Worm (Caenorhabditis elegans) whole organism, young adult: ENCODE measurements around the gene K03A11.4.
A peak's percentile ranks its signal among the peaks of the same experiment; 100 is the strongest.

Experiments
- B0019.2 ChIP-seq: fragments of 200-800 bp; sonication (Bioruptor generic); conservative IDR thresholded peaks from 2 replicates; pipeline ENCODE4 v1.3.6; 2022; ENCODE audit warnings: missing genetic modification reagents, missing genetic modification characterization, missing compliant biosample characterization
- C06A6.2 ChIP-seq: fragments of 200-800 bp; sonication (Bioruptor generic); conservative IDR thresholded peaks from 2 replicates; pipeline ENCODE4 v1.3.6; 2022; ENCODE audit warnings: missing genetic modification characterization, missing compliant biosample characterization
- F10E7.11 ChIP-seq: sonication (generic microtip); optimal IDR thresholded peaks from 2 replicates; lab custom pipeline; 2017; ENCODE audit warnings: mild to moderate bottlenecking, missing genetic modification characterization, moderate library complexity, missing compliant biosample characterization
- F23B12.7 ChIP-seq: sonication (generic microtip); optimal IDR thresholded peaks from 2 replicates; lab custom pipeline; 2017; ENCODE audit warnings: missing genetic modification characterization, mild to moderate bottlenecking, missing compliant biosample characterization, antibody characterized with exemption, moderate library complexity; ENCODE audit not compliant: insufficient read depth
- F33H1.4 ChIP-seq: fragments of 200-800 bp; sonication (Bioruptor generic); IDR thresholded peaks from 2 replicates; pipeline ENCODE4 v1.3.6; 2022; ENCODE audit warnings: missing genetic modification reagents, missing genetic modification characterization, missing compliant biosample characterization
- F52B5.7 ChIP-seq: sonication (generic microtip); optimal IDR thresholded peaks from 2 replicates; lab custom pipeline; 2016; ENCODE audit warnings: mild to moderate bottlenecking, missing genetic modification characterization, missing compliant biosample characterization
- F55B11.4 ChIP-seq: sonication (generic microtip); optimal IDR thresholded peaks from 2 replicates; lab custom pipeline; 2016; ENCODE audit warnings: missing compliant biosample characterization, missing genetic modification characterization, borderline replicate concordance; ENCODE audit not compliant: insufficient read depth
- F57A8.1 ChIP-seq: fragments of 200-800 bp; sonication (Bioruptor generic); optimal IDR thresholded peaks from 2 replicates; lab custom pipeline; 2018; ENCODE audit warnings: mild to moderate bottlenecking, missing genetic modification characterization, moderate library complexity, missing compliant biosample characterization
- K11D2.4 ChIP-seq: fragments of 200-800 bp; sonication (Bioruptor generic); IDR thresholded peaks from 2 replicates; pipeline ENCODE4 v1.3.6; 2022; ENCODE audit warnings: missing genetic modification reagents, missing genetic modification characterization, missing compliant biosample characterization
- Y53F4B.3 ChIP-seq: fragments of 200-800 bp; sonication (Bioruptor generic); IDR thresholded peaks from 2 replicates; pipeline ENCODE4 v1.3.6; 2022; ENCODE audit warnings: missing genetic modification reagents, missing genetic modification characterization, missing compliant biosample characterization
- Y53G8AR.9 ChIP-seq: fragments of 200-800 bp; sonication (Bioruptor generic); conservative IDR thresholded peaks from 2 replicates; pipeline ENCODE4 v1.3.6; 2022; ENCODE audit warnings: missing genetic modification reagents, missing genetic modification characterization, missing compliant biosample characterization
- Y95B8A.8 ChIP-seq: fragments of 200-800 bp; sonication (Bioruptor generic); IDR thresholded peaks from 2 replicates; pipeline ENCODE4 v1.3.6; 2022; ENCODE audit warnings: missing genetic modification reagents, missing genetic modification characterization, missing compliant biosample characterization
- ZK185.1 ChIP-seq: sonication (generic microtip); optimal IDR thresholded peaks from 2 replicates; lab custom pipeline; 2016; ENCODE audit warnings: mild to moderate bottlenecking, missing genetic modification characterization, missing compliant biosample characterization; ENCODE audit not compliant: poor library complexity, severe bottlenecking
- ama-1 ChIP-seq, 3 experiments: fragments of 150-350 bp in 1 of 3; sonication (generic microtip) in 2 of 3; optimal IDR thresholded peaks; 2 replicates each; lab custom pipeline; 2014 to 2018; ENCODE audit warnings: missing biosample characterization in 2 of 3, missing genetic modification characterization in 2 of 3, missing genetic modification reagents in 2 of 3
- aptf-2 ChIP-seq: fragments of 200-800 bp; sonication (Bioruptor generic); conservative IDR thresholded peaks from 2 replicates; pipeline ENCODE4 v1.3.6; 2022; ENCODE audit warnings: missing genetic modification reagents, missing genetic modification characterization, missing compliant biosample characterization
- attf-3 ChIP-seq: fragments of 200-800 bp; sonication (Bioruptor generic); conservative IDR thresholded peaks from 2 replicates; pipeline ENCODE4 v1.3.6; 2022; ENCODE audit warnings: missing genetic modification reagents, missing genetic modification characterization, missing compliant biosample characterization
- ccch-3 ChIP-seq: fragments of 200-800 bp; sonication (Bioruptor generic); optimal IDR thresholded peaks from 2 replicates; lab custom pipeline; 2018; ENCODE audit warnings: mild to moderate bottlenecking, missing genetic modification characterization, missing compliant biosample characterization
- cebp-1 ChIP-seq, 2 experiments: fragments of 200-800 bp in 1 of 2; sonication (Bioruptor generic) in 1 of 2; sonication (generic microtip) in 1 of 2; IDR thresholded peaks in 1 of 2; optimal IDR thresholded peaks in 1 of 2; 2 replicates each; pipeline versions ENCODE4 v1.3.6 to Lab custom; 2017 to 2022; ENCODE audit warnings: missing compliant biosample characterization in 2 of 2, missing genetic modification characterization in 2 of 2, mild to moderate bottlenecking in 1 of 2, missing genetic modification reagents in 1 of 2, moderate library complexity in 1 of 2
- ceh-58 ChIP-seq: fragments of 200-800 bp; sonication (Bioruptor generic); IDR thresholded peaks from 2 replicates; pipeline ENCODE4 v1.3.6; 2022; ENCODE audit warnings: missing genetic modification characterization, missing compliant biosample characterization
- ceh-79 ChIP-seq: sonication (generic microtip); optimal IDR thresholded peaks from 2 replicates; lab custom pipeline; 2017; ENCODE audit warnings: mild to moderate bottlenecking, missing genetic modification characterization, missing compliant biosample characterization
- dpl-1 ChIP-seq: fragments of 150-350 bp; optimal IDR thresholded peaks from 2 replicates; lab custom pipeline; 2014; ENCODE audit warnings: missing biosample characterization, missing genetic modification reagents, missing genetic modification characterization
- egrh-3 ChIP-seq: fragments of 200-800 bp; sonication (Bioruptor generic); IDR thresholded peaks from 2 replicates; pipeline ENCODE4 v1.3.6; 2022; ENCODE audit warnings: missing genetic modification reagents, missing genetic modification characterization, missing compliant biosample characterization
- fkh-3 ChIP-seq: sonication (generic microtip); optimal IDR thresholded peaks from 2 replicates; lab custom pipeline; 2016; ENCODE audit warnings: mild to moderate bottlenecking, missing genetic modification characterization, missing compliant biosample characterization
- him-1 ChIP-seq: sonication (generic microtip); optimal IDR thresholded peaks from 2 replicates; lab custom pipeline; 2016; ENCODE audit warnings: missing genotype, missing genetic modification reagents, missing genetic modification characterization, missing compliant biosample characterization
- hlh-12 ChIP-seq: sonication (generic microtip); optimal IDR thresholded peaks from 2 replicates; lab custom pipeline; 2016; ENCODE audit warnings: missing genetic modification characterization, missing compliant biosample characterization
- let-607 ChIP-seq, 2 experiments: fragments of 200-800 bp in 1 of 2; sonication (Bioruptor generic) in 1 of 2; sonication (generic microtip) in 1 of 2; optimal IDR thresholded peaks; 2 replicates each; lab custom pipeline; 2016 to 2018; ENCODE audit warnings: mild to moderate bottlenecking in 2 of 2, missing compliant biosample characterization in 2 of 2, missing genetic modification characterization in 2 of 2, moderate library complexity in 2 of 2, missing genotype in 1 of 2
- lin-26 ChIP-seq: fragments of 200-800 bp; sonication (Bioruptor generic); IDR thresholded peaks from 2 replicates; pipeline ENCODE4 v1.3.6; 2022; ENCODE audit warnings: missing genetic modification reagents, missing genetic modification characterization, missing compliant biosample characterization
- lin-40 ChIP-seq: sonication (generic microtip); optimal IDR thresholded peaks from 2 replicates; lab custom pipeline; 2016; ENCODE audit warnings: missing genetic modification characterization, mild to moderate bottlenecking, missing compliant biosample characterization, missing genotype, missing genetic modification reagents
- lsy-27 ChIP-seq: sonication (generic microtip); optimal IDR thresholded peaks from 2 replicates; lab custom pipeline; 2017; ENCODE audit warnings: missing genetic modification characterization, mild to moderate bottlenecking, missing compliant biosample characterization, antibody characterized with exemption, missing genotype, borderline replicate concordance; ENCODE audit not compliant: insufficient read depth
- madf-3 ChIP-seq: fragments of 200-800 bp; sonication (Bioruptor generic); IDR thresholded peaks from 2 replicates; pipeline ENCODE4 v1.3.6; 2022; ENCODE audit warnings: missing genetic modification reagents, missing genetic modification characterization, missing compliant biosample characterization
- madf-8 ChIP-seq: fragments of 200-800 bp; sonication (Bioruptor generic); conservative IDR thresholded peaks from 2 replicates; pipeline ENCODE4 v1.3.6; 2022; ENCODE audit warnings: missing genetic modification reagents, missing genetic modification characterization, missing compliant biosample characterization
- mcd-1 ChIP-seq: fragments of 200-800 bp; sonication (Bioruptor generic); IDR thresholded peaks from 2 replicates; pipeline ENCODE4 v1.3.6; 2022; ENCODE audit warnings: missing genetic modification reagents, missing genetic modification characterization, missing compliant biosample characterization
- mes-4 ChIP-seq: sonication (generic microtip); optimal IDR thresholded peaks from 2 replicates; lab custom pipeline; 2016; ENCODE audit warnings: missing genotype, missing genetic modification characterization, missing compliant biosample characterization
- mxl-1 ChIP-seq: sonication (generic microtip); optimal IDR thresholded peaks from 2 replicates; lab custom pipeline; 2016; ENCODE audit warnings: missing genetic modification characterization, missing compliant biosample characterization
- nhr-120 ChIP-seq: fragments of 200-800 bp; sonication (Bioruptor generic); IDR thresholded peaks from 2 replicates; pipeline ENCODE4 v1.3.6; 2022; ENCODE audit warnings: missing genetic modification characterization, missing compliant biosample characterization
- nhr-80 ChIP-seq: sonication (generic microtip); optimal IDR thresholded peaks from 2 replicates; lab custom pipeline; 2016; ENCODE audit warnings: missing genetic modification characterization, missing compliant biosample characterization
- rcor-1 ChIP-seq: fragments of 200-800 bp; sonication (Bioruptor generic); IDR thresholded peaks from 2 replicates; pipeline ENCODE4 v1.3.6; 2022; ENCODE audit warnings: missing genetic modification reagents, missing genetic modification characterization, missing compliant biosample characterization
- repo-1 ChIP-seq: sonication (generic microtip); optimal IDR thresholded peaks from 2 replicates; lab custom pipeline; 2017; ENCODE audit warnings: mild to moderate bottlenecking, missing genetic modification characterization, missing compliant biosample characterization
- sea-2 ChIP-seq: fragments of 200-800 bp; sonication (Bioruptor generic); IDR thresholded peaks from 2 replicates; pipeline ENCODE4 v1.3.6; 2022; ENCODE audit warnings: missing genetic modification characterization, missing compliant biosample characterization
- tbx-9 ChIP-seq: sonication (generic microtip); optimal IDR thresholded peaks from 2 replicates; lab custom pipeline; 2016; ENCODE audit warnings: borderline replicate concordance, missing genetic modification characterization, inconsistent platforms, missing compliant biosample characterization
- tlf-1 ChIP-seq: fragments of 200-800 bp; sonication (Bioruptor generic); optimal IDR thresholded peaks from 2 replicates; lab custom pipeline; 2018; ENCODE audit warnings: mild to moderate bottlenecking, missing genetic modification characterization, missing compliant biosample characterization
- unc-130 ChIP-seq: sonication (generic microtip); optimal IDR thresholded peaks from 2 replicates; lab custom pipeline; 2016; ENCODE audit warnings: missing genetic modification reagents, missing genetic modification characterization, missing compliant biosample characterization
- zfh-2 ChIP-seq: fragments of 200-800 bp; sonication (Bioruptor generic); conservative IDR thresholded peaks from 2 replicates; pipeline ENCODE4 v1.3.6; 2022; ENCODE audit warnings: missing genetic modification reagents, missing genetic modification characterization, missing compliant biosample characterization
- zim-3 ChIP-seq: sonication (generic microtip); optimal IDR thresholded peaks from 2 replicates; lab custom pipeline; 2017; ENCODE audit warnings: mild to moderate bottlenecking, missing genetic modification characterization, moderate library complexity, missing compliant biosample characterization
- ztf-25 ChIP-seq: fragments of 200-800 bp; sonication (Bioruptor generic); IDR thresholded peaks from 2 replicates; pipeline ENCODE4 v1.3.6; 2022; ENCODE audit warnings: missing genetic modification reagents, missing genetic modification characterization, missing compliant biosample characterization
- ztf-28 ChIP-seq: fragments of 200-800 bp; sonication (Bioruptor generic); IDR thresholded peaks from 2 replicates; pipeline ENCODE4 v1.3.6; 2022; ENCODE audit warnings: missing genetic modification reagents, missing genetic modification characterization, missing compliant biosample characterization

Gene K03A11.4

ce11 chrX:13121104-13121503, 43.1 kb downstream of the K03A11.4 start (continued):
- TF ChIP-seq nhr-80 (tag; lab: Kevin White, UChicago), result peak; percentile 41
- TF ChIP-seq Y53F4B.3, result peak; percentile 72; the same call in 1 of the 2 replicates
- TF ChIP-seq Y95B8A.8 (GFP tag; lab: Robert Waterston, UW), result peak; percentile 89
- peak; percentile 83 for TF ChIP-seq lin-40 (tag; lab: Kevin White, UChicago)
- TF ChIP-seq ccch-3, result no peak
- no peak for TF ChIP-seq ceh-58 (GFP tag; lab: Robert Waterston, UW)
- no peak for TF ChIP-seq B0019.2 (GFP tag; lab: Robert Waterston, UW)
- TF ChIP-seq mxl-1 (tag; lab: Kevin White, UChicago), result peak; percentile 21
- peak; percentile 56 to 73 for TF ChIP-seq let-607 (tag; optimal IDR thresholded peaks at IDR 0.05; lab: Kevin White, UChicago)
- TF ChIP-seq repo-1, result peak; percentile 68
- TF ChIP-seq ztf-28, result peak; percentile 78; the same call in 1 of the 2 replicates
- peak; percentile 65; the same call in 1 of the 2 replicates for TF ChIP-seq rcor-1 (GFP tag; lab: Robert Waterston, UW)
- TF ChIP-seq F10E7.11, result peak; percentile 88
- no peak for TF ChIP-seq fkh-3 (tag; lab: Kevin White, UChicago)
- no peak for TF ChIP-seq ama-1 (optimal IDR thresholded peaks at IDR 0.05; lab: Kevin White, UChicago)
- peak in 1 of 2 experiments; percentile 66 for TF ChIP-seq ama-1 (GFP tag; optimal IDR thresholded peaks at IDR 0.05; lab: Kevin White, UChicago)
- TF ChIP-seq lin-26 (GFP tag; lab: Robert Waterston, UW), result no peak; the same call in none of the 2 replicates
- TF ChIP-seq tlf-1 (GFP tag; lab: Kevin White, UChicago), result peak; percentile 48
- peak; percentile 67 for TF ChIP-seq F23B12.7 (tag; lab: Kevin White, UChicago)
- TF ChIP-seq madf-3 (GFP tag; lab: Robert Waterston, UW), result peak; percentile 75
- no peak for TF ChIP-seq F55B11.4
- no peak for TF ChIP-seq dpl-1 (GFP tag; lab: Kevin White, UChicago)
- peak; percentile 76 for TF ChIP-seq cebp-1 (GFP tag; IDR thresholded peaks at IDR 0.05; lab: Robert Waterston, UW)
- TF ChIP-seq cebp-1 (tag; optimal IDR thresholded peaks at IDR 0.05; lab: Kevin White, UChicago), result no peak
- peak; percentile 67 for TF ChIP-seq ceh-79 (tag; lab: Kevin White, UChicago)
- TF ChIP-seq hlh-12 (tag; lab: Kevin White, UChicago), result no peak
- peak; percentile 64 for TF ChIP-seq ZK185.1 (tag; lab: Kevin White, UChicago)
- no peak for TF ChIP-seq zfh-2 (GFP tag; lab: Robert Waterston, UW)
- TF ChIP-seq aptf-2 (GFP tag; lab: Robert Waterston, UW), result 0 out of 2 replicates have a peak, but pooled peaks have one; percentile 46
- no peak for TF ChIP-seq tbx-9 (tag; lab: Kevin White, UChicago)
- TF ChIP-seq F52B5.7 (tag; lab: Kevin White, UChicago), result peak; percentile 77
- TF ChIP-seq him-1, result peak; percentile 37
- no peak; the same call in 1 of the 2 replicates for TF ChIP-seq C06A6.2
- peak; percentile 38; the same call in 1 of the 2 replicates for TF ChIP-seq egrh-3
- TF ChIP-seq F33H1.4, result no peak
- no peak for TF ChIP-seq mes-4
- peak; percentile 56; the same call in 1 of the 2 replicates for TF ChIP-seq attf-3
- no peak; the same call in 1 of the 2 replicates for TF ChIP-seq Y53G8AR.9 (GFP tag; lab: Robert Waterston, UW)
- no peak for TF ChIP-seq nhr-120 (GFP tag; lab: Robert Waterston, UW)
- no peak for TF ChIP-seq F57A8.1
- TF ChIP-seq lsy-27 (tag; lab: Kevin White, UChicago), result peak; percentile 17
- TF ChIP-seq unc-130 (GFP tag; lab: Kevin White, UChicago), result peak; percentile 41
- peak; percentile 44; the same call in 1 of the 2 replicates for TF ChIP-seq K11D2.4
- 0 out of 2 replicates have a peak, but pooled peaks have one; percentile 74 for TF ChIP-seq ztf-25 (GFP tag; lab: Robert Waterston, UW)
- 0 out of 2 replicates have a peak, but pooled peaks have one; percentile 61 for TF ChIP-seq sea-2 (GFP tag; lab: Robert Waterston, UW)
- TF ChIP-seq zim-3, result peak; percentile 86
- TF ChIP-seq madf-8, result no peak
- TF ChIP-seq mcd-1 (GFP tag; lab: Robert Waterston, UW), result peak; percentile 70
